Fruit fly (Drosophila melanogaster) whole organism: ENCODE results near the gene CG14207.

Experiments used
- CG8478 ChIP-seq: fragments of >200 bp; optimal IDR thresholded peaks from 2 replicates; lab custom pipeline; 2018; ENCODE audit warnings: inconsistent platforms
- Dll ChIP-seq: fragments of >200 bp; optimal IDR thresholded peaks from 2 replicates; lab custom pipeline; 2017
- EcR ChIP-seq, 2 experiments: fragments of >200 bp; optimal IDR thresholded peaks; 2 replicates each; lab custom pipeline; 2017; ENCODE audit warnings: missing biosample characterization in 2 of 2, missing genetic modification characterization in 2 of 2, missing genetic modification reagents in 2 of 2
- pan ChIP-seq: fragments of >200 bp; optimal IDR thresholded peaks from 2 replicates; lab custom pipeline; 2017
- psq ChIP-seq: fragments of >200 bp; optimal IDR thresholded peaks from 2 replicates; lab custom pipeline; 2017
- usp ChIP-seq: fragments of >200 bp; optimal IDR thresholded peaks from 2 replicates; lab custom pipeline; 2017; ENCODE audit warnings: missing biosample characterization, missing genetic modification characterization, mixed read lengths

DNA sequence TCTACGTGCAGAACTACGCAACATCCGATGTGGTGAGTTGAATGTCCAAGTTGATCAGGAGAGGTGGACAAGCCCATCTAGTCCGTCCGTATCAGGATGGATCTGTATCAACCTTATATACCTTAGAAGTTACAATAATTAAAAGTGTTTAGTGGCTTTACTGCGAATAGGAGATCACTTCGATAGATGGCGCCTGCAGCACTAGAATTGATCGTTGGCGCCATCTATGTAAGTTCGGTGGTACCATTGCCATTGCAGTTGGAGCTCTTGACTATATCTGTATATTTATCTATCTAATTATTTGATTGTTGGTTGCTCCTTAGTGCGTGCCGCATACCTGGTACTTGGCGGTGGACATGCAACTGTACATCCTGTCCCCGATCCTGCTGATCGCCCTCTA is 19.9 kb upstream of the CG14207 start:
- TF ChIP-seq pan (lab: Kevin White, UChicago) (no peak), usp (GFP tag; lab: Kevin White, UChicago) (no peak), CG8478 (lab: Kevin White, UChicago) (no peak), psq (no peak), EcR (GFP tag; optimal IDR thresholded peaks at IDR 0.05; lab: Kevin White, UChicago) (no peak), Dll (lab: Kevin White, UChicago) (no peak)
